Fruit fly (Drosophila melanogaster) S2 (cell line): Measurements from ENCODE around the gene CG31848.

Experiments
- CG8478 ChIP-seq: fragments of >200 bp; optimal IDR thresholded peaks from 2 replicates; lab custom pipeline; 2018
- CTCF ChIP-seq, 2 experiments: fragments of >200 bp; optimal IDR thresholded peaks; 2 replicates each; lab custom pipeline; 2018

The CG31848 gene

DNA sequence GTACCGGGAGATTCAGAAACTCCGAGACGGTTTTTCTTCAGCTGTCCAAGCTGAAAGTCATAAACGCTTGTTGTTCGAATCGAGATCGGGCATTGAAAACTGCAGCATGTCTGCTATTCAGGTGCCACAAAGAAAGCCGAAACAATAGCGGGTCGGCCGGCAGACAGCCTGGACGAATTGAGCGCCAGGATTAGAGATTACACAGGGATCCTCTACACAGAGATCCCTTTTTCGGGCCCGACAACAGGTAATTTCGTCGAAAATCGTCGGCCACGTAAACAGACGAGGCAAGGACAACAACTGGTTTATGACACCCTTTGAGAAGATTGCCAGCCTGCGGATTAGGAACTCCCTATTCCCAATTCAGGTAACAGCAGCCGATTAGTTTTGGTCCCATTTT is 38.4 kb downstream of the CG31848 start, which contains the start of gene CG16813:
Gene CG16813 (plus strand): TSS at position 288 of the 400 bp plus-strand sequence.
- TF ChIP-seq CTCF (optimal IDR thresholded peaks at IDR 0.05; lab: Kevin White, UChicago) (no peak), CG8478 (lab: Kevin White, UChicago) (no peak)

DNA sequence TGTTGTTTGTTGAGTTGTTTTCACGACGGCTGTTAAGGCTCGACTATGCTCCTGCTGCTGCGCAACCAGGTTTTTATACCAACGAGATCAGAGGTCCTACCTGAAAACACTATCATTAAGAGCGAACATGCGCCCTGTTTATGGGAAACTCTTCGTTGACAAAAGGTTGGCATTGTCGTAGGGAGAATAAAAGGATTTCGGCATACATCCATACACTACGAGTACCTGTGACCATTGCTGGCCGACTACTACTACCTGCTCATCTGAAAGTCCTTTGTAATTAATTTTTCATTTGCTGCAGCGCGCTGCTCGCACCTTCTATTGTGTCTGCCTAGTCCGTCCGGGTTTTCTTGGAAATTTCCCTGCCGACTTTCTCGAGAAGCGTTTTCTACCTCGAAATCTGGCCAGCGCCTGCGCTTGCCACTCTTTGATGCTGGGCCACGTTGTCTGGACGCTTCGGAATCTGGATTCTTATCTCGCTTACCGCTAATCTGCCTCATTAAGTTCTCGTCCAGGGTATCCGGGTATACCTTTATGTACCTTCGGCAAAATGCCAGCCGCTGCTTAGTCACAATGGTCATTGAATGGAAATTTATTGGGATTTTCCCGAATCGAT is 40.3 kb downstream of the CG31848 start, which contains the start of gene CG15480:
Gene CG15480 (minus strand): TSS at position 51 of the 616 bp plus-strand sequence.
- TF ChIP-seq CG8478 (lab: Kevin White, UChicago) (no peak), CTCF (optimal IDR thresholded peaks at IDR 0.05; lab: Kevin White, UChicago) (no peak)

DNA sequence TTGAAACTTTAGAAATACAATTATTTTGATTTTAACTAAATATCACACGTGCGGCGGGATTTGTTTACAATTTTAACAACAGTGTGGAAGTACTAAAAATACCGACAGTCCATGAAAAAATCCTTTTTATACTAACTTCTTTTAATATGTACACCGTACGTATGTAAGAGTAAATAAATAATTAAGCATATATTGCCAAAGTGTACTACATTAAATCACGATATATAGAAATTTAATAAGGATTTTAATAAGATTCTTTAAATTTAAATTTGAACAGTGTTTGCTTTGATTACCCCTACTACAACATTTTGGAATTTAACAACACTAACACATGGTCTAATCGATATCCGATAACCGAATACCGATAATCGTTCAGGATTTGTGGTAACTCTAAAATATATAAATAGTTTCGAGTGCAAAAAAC is 43.4 kb downstream of the CG31848 start, which contains the start of the genes Ski6 and CG16812:
Gene Ski6 (minus strand): TSS at position 205 of the 424 bp plus-strand sequence.
Gene CG16812 (plus strand): TSS at position 363 of the 424 bp plus-strand sequence.
- no peak for TF ChIP-seq CTCF (optimal IDR thresholded peaks at IDR 0.05; lab: Kevin White, UChicago)
- TF ChIP-seq CG8478 (lab: Kevin White, UChicago): no peak

DNA sequence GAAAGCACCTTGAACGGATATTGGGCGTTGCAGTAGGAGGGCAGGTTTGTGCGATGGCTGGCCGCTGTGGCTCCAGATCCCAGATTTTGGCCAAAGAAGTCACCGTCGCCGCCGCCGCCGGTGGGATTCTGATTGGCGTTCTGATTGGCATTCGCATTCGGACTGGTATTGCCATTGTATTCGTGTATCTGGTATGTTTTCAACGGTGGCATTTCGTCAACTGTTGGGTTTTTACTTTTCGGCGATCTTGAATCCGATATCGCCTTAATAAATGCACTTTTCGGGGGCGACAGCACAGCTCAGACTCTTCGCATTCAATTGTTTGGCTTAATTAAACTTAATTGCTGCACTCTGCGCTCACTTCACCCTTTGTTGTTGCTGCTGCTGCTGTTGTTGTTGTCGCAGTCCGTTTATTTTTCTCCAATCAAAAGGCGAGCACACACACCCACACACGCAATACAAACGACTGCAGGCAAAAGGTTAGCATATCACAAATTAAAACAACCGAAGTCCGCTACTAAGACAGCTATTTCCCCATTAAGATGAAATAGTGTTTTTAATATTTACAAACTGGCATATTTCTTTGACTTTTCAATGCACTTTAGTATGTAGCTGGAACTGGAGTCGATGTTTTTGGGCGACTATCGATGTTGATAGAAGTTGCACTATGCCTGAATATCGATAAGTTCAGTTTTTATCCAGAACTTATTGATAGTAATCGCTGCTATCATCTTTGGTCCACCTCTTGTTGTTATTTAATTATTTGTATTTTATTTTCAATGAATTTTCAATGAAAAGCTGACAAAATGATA is 46.2 kb downstream of the CG31848 start, which contains the start of the genes CG9426 and mRF1:
Gene CG9426 (minus strand): TSS at position 643 of the 812 bp plus-strand sequence.
Gene mRF1 (plus strand): TSS at position 699 of the 812 bp plus-strand sequence.
- TF ChIP-seq CTCF (optimal IDR thresholded peaks at IDR 0.05; lab: Kevin White, UChicago) (no peak), CG8478 (lab: Kevin White, UChicago) (no peak)

DNA sequence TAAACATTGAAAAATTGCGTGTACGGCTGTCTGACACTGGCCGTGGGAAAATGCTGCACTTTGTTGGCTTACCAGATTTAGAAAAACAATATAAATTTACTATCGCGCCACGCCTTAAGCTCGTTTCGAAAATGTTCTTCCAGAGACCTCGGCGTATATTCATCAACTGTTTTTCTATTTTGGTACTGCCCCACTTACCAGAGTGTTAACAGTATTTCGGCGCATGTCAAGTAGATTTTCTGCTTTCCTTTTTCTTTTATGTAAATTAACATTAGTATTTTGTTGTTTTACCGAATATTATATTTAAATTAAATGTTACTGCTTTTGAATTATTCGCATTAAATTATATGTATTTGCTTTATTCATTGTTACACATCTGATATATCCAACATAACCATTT is 50.7 kb downstream of the CG31848 start, which contains the start of gene kek4:
Gene kek4 (minus strand): TSS at position 341 of the 400 bp plus-strand sequence.
- no peak for TF ChIP-seq CTCF (optimal IDR thresholded peaks at IDR 0.05; lab: Kevin White, UChicago)
- no peak for TF ChIP-seq CG8478 (lab: Kevin White, UChicago)
